Fruit fly (Drosophila melanogaster) whole organism, prepupa: ENCODE data around the gene Acp1.
A peak's percentile ranks its signal among the peaks of the same experiment; 100 is the strongest.

ENCODE experiments used
- Blimp-1 ChIP-seq: fragments of 200-800 bp; sonication (Bioruptor generic); optimal IDR thresholded peaks from 3 replicates; lab custom pipeline; 2017; ENCODE audit warnings: missing biosample characterization, missing genetic modification characterization, mild to moderate bottlenecking, moderate library complexity, missing genetic modification reagents
- CG11294 ChIP-seq: fragments of 200-800 bp; sonication (Bioruptor generic); IDR thresholded peaks from 2 replicates; pipeline ENCODE4 v1.3.6; 2022; ENCODE audit warnings: missing biosample characterization, missing genetic modification characterization
- CG1621 ChIP-seq: fragments of 200-800 bp; sonication (Bioruptor generic); optimal IDR thresholded peaks from 3 replicates; lab custom pipeline; 2018; ENCODE audit warnings: missing biosample characterization, mild to moderate bottlenecking, missing genetic modification characterization
- Ets96B ChIP-seq: fragments of 200-800 bp; optimal IDR thresholded peaks from 2 replicates; lab custom pipeline; 2019; ENCODE audit warnings: missing biosample characterization, mild to moderate bottlenecking, missing genetic modification characterization, moderate library complexity
- Hr38 ChIP-seq: sonication (Bioruptor generic); optimal IDR thresholded peaks from 2 replicates; lab custom pipeline; 2016; ENCODE audit warnings: missing biosample characterization, missing genetic modification characterization
- Hr39 ChIP-seq: fragments of 200-800 bp; sonication (Bioruptor generic); optimal IDR thresholded peaks from 2 replicates; lab custom pipeline; 2016; ENCODE audit warnings: missing biosample characterization, missing genetic modification characterization
- Sox14 ChIP-seq: fragments of 200-800 bp; sonication (Bioruptor generic); optimal IDR thresholded peaks from 3 replicates; lab custom pipeline; 2016; ENCODE audit warnings: missing biosample characterization, missing genetic modification characterization
- eg ChIP-seq: fragments of 200-800 bp; sonication (Bioruptor generic); IDR thresholded peaks from 3 replicates; pipeline ENCODE4 v1.3.6; 2022; ENCODE audit warnings: missing biosample characterization, missing genetic modification characterization

DNA sequence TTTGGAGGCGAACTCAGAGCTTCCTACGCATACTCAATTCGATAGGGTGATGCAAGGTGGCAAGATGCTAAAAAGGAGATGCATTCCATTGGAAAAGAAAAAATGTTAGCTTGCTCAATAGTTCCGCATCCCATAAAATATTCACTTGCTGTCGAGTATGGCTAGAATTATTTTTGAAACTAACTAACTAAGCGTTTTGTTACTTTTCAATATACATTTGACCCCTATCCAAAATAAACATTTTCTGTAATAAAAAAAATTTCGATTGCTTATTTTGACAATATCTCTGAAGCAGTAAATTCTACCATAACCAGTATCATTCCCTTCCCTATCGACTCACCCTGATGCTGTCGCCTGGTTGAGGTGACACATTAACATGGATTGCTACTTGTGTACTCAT, 37.8 kb downstream of the Acp1 start:
- TF ChIP-seq Hr38 (no peak), Sox14 (GFP tag; lab: Kevin White, UChicago) (peak; percentile 83), Blimp-1 (GFP tag; lab: Kevin White, UChicago) (peak; percentile 31), CG11294 (peak; percentile 25; the same call in 1 of the 2 replicates), Ets96B (tag; lab: Kevin White, UChicago) (no peak), eg (GFP tag; lab: Robert Waterston, UW) (peak; percentile 47; the same call in 2 of the 3 replicates), CG1621 (tag; lab: Kevin White, UChicago) (peak; percentile 56), Hr39 (GFP tag; lab: Kevin White, UChicago) (peak; percentile 84)
